Worm (Caenorhabditis elegans): ENCODE measurements around the gene ugt-50.

DNA sequence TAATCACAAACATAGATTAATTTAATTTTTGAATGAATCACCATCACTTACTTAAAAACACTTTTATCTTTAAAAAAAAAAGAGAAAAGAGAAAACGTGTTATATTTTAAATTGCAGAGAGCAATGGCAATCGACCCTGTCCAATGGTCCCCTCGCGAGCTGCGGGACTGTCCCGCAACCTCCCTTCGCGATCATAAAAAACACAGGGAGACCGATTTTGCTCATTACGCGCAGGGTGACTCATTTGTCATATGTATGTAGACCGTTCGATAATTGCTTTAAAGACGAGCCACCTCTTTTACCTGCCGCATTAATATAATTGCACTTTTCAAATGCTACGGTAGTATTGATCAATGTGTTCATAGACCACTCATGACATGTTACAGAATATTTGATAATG lies 38.7 kb downstream of the ugt-50 start:
- TF ChIP-seq madf-6 (GFP tag; IDR thresholded peaks at IDR 0.05) (no peak), attf-5 (GFP tag; optimal IDR thresholded peaks at IDR 0.05) (no peak), efl-1 (GFP tag; optimal IDR thresholded peaks at IDR 0.05) (no peak), ztf-18 (tag; optimal IDR thresholded peaks at IDR 0.05) (no peak), egl-44 (GFP tag; IDR thresholded peaks at IDR 0.05) (no peak), athp-1 (tag; optimal IDR thresholded peaks at IDR 0.05) (no peak), unc-130 (GFP tag; optimal IDR thresholded peaks at IDR 0.05) (no peak), fkh-3 (tag; optimal IDR thresholded peaks at IDR 0.05) (no peak), madf-3 (GFP tag; IDR thresholded peaks at IDR 0.05) (no peak), akir-1 (GFP tag; optimal IDR thresholded peaks at IDR 0.05) (no peak), unc-62 (GFP tag; optimal IDR thresholded peaks at IDR 0.05) (no peak)

All from whole organism, young adult.